Fruit fly (Drosophila melanogaster) whole organism, adult: Measurements from ENCODE around the gene Smug.

Experiments
- CG11617 ChIP-seq: fragments of 200-800 bp; sonication (Bioruptor generic); optimal IDR thresholded peaks from 2 replicates; lab custom pipeline; 2017; ENCODE audit warnings: mild to moderate bottlenecking, missing biosample characterization, missing genetic modification reagents, missing genetic modification characterization
- CG1620 ChIP-seq: fragments of 200-800 bp; sonication (Bioruptor generic); optimal IDR thresholded peaks from 2 replicates; lab custom pipeline; 2016; ENCODE audit warnings: missing biosample characterization, missing genetic modification characterization
- CG7045 ChIP-seq: fragments of 200-800 bp; sonication (Bioruptor generic); optimal IDR thresholded peaks from 2 replicates; lab custom pipeline; 2017; ENCODE audit warnings: missing biosample characterization, mild to moderate bottlenecking, missing genetic modification characterization
- Clk ChIP-seq: fragments of 200-800 bp; sonication (Bioruptor generic); optimal IDR thresholded peaks from 2 replicates; lab custom pipeline; 2017; ENCODE audit warnings: missing biosample characterization, missing genetic modification characterization
- Hr96 ChIP-seq: fragments of 200-800 bp; sonication (Bioruptor generic); optimal IDR thresholded peaks from 2 replicates; lab custom pipeline; 2016; ENCODE audit warnings: missing biosample characterization, missing genetic modification characterization
- ovo ChIP-seq: fragments of 200-800 bp; sonication (Bioruptor generic); optimal IDR thresholded peaks from 2 replicates; lab custom pipeline; 2016; ENCODE audit warnings: missing biosample characterization, missing genetic modification characterization
- pad ChIP-seq: fragments of 200-800 bp; sonication (Bioruptor generic); optimal IDR thresholded peaks from 3 replicates; lab custom pipeline; 2017; ENCODE audit warnings: missing biosample characterization, missing genetic modification characterization, mild to moderate bottlenecking, moderate library complexity, missing genetic modification reagents
- tj ChIP-seq: fragments of 200-800 bp; sonication (Bioruptor generic); optimal IDR thresholded peaks from 3 replicates; lab custom pipeline; 2017; ENCODE audit warnings: missing biosample characterization, mild to moderate bottlenecking, missing genetic modification characterization, moderate library complexity

- TF ChIP-seq ovo, result no peak
- no peak for TF ChIP-seq CG1620
- TF ChIP-seq CG7045 (GFP tag; lab: Kevin White, UChicago), result no peak
- TF ChIP-seq pad (GFP tag; lab: Kevin White, UChicago), result no peak
- TF ChIP-seq CG11617 (GFP tag; lab: Kevin White, UChicago), result no peak
- TF ChIP-seq Clk (GFP tag; lab: Kevin White, UChicago), result no peak
- TF ChIP-seq tj (GFP tag; lab: Kevin White, UChicago), result no peak
- no peak for TF ChIP-seq Hr96
These were observed at the start of gene Smug for dm6 chr3R:17150287-17150686.
